Fruit fly (Drosophila melanogaster) whole organism, embryonic: ENCODE measurements around the gene mthl1.
A peak's percentile ranks its signal among the peaks of the same experiment; 100 is the strongest.

Experiments used
- Abd-B ChIP-seq: fragments of 200-800 bp; sonication (Bioruptor generic); optimal IDR thresholded peaks from 2 replicates; lab custom pipeline; 2018; ENCODE audit warnings: missing biosample characterization, mild to moderate bottlenecking, missing genetic modification characterization, moderate library complexity
- Ada2b ChIP-seq: fragments of 200-800 bp; sonication (Bioruptor generic); IDR thresholded peaks from 2 replicates; pipeline ENCODE4 v1.3.6; 2022; ENCODE audit warnings: missing biosample characterization, missing genetic modification characterization
- C15 ChIP-seq: fragments of 200-800 bp; sonication (Bioruptor generic); IDR thresholded peaks from 3 replicates; pipeline ENCODE4 v1.3.6; 2022; ENCODE audit warnings: missing biosample characterization, missing genetic modification characterization
- CG10462 ChIP-seq: fragments of 200-800 bp; sonication (Bioruptor generic); optimal IDR thresholded peaks from 2 replicates; lab custom pipeline; 2016; ENCODE audit warnings: missing biosample characterization, missing genetic modification characterization
- CG10543 ChIP-seq: fragments of 200-800 bp; sonication (Bioruptor generic); optimal IDR thresholded peaks from 3 replicates; lab custom pipeline; 2017; ENCODE audit warnings: missing biosample characterization, mild to moderate bottlenecking, missing genetic modification characterization, moderate library complexity
- CG11695 ChIP-seq: fragments of 200-800 bp; sonication (Bioruptor generic); IDR thresholded peaks from 3 replicates; pipeline ENCODE4 v1.3.6; 2022; ENCODE audit warnings: missing biosample characterization, missing genetic modification characterization
- CG12659 ChIP-seq: fragments of 200-800 bp; sonication (Bioruptor generic); optimal IDR thresholded peaks from 3 replicates; lab custom pipeline; 2017; ENCODE audit warnings: mild to moderate bottlenecking, missing biosample characterization, missing genetic modification reagents, missing genetic modification characterization
- CG12942 ChIP-seq: fragments of 200-800 bp; sonication (Bioruptor generic); optimal IDR thresholded peaks from 3 replicates; lab custom pipeline; 2016; ENCODE audit warnings: missing biosample characterization, missing genetic modification characterization
- CG13123 ChIP-seq: fragments of 200-800 bp; sonication (Bioruptor generic); optimal IDR thresholded peaks from 2 replicates; lab custom pipeline; 2016; ENCODE audit warnings: missing biosample characterization, missing genetic modification characterization
- CG16779 ChIP-seq: fragments of 200-800 bp; sonication (Bioruptor generic); IDR thresholded peaks from 2 replicates; pipeline ENCODE4 v1.3.6; 2022; ENCODE audit warnings: missing biosample characterization, missing genetic modification characterization
- CG17186 ChIP-seq: fragments of 200-800 bp; sonication (Bioruptor generic); optimal IDR thresholded peaks from 3 replicates; lab custom pipeline; 2017; ENCODE audit warnings: missing biosample characterization, missing genetic modification reagents, missing genetic modification characterization
- CG18262 ChIP-seq: fragments of 200-800 bp; optimal IDR thresholded peaks from 3 replicates; lab custom pipeline; 2019; ENCODE audit warnings: missing biosample characterization, mild to moderate bottlenecking, missing genetic modification characterization, moderate library complexity
- CG1832 ChIP-seq: fragments of 200-800 bp; sonication (Bioruptor generic); optimal IDR thresholded peaks from 2 replicates; lab custom pipeline; 2017; ENCODE audit warnings: missing biosample characterization, mild to moderate bottlenecking, missing genetic modification characterization, inconsistent platforms
- CG2199 ChIP-seq: fragments of 200-800 bp; sonication (Bioruptor generic); IDR thresholded peaks from 3 replicates; pipeline ENCODE4 v1.3.6; 2022; ENCODE audit warnings: missing biosample characterization, missing genetic modification characterization
- CG2712 ChIP-seq: fragments of 200-800 bp; optimal IDR thresholded peaks from 3 replicates; lab custom pipeline; 2019; ENCODE audit warnings: missing biosample characterization, mild to moderate bottlenecking, missing genetic modification characterization, moderate library complexity
- CG31388 ChIP-seq: fragments of 200-800 bp; sonication (Bioruptor generic); optimal IDR thresholded peaks from 2 replicates; lab custom pipeline; 2016; ENCODE audit warnings: missing biosample characterization, missing genetic modification characterization
- CG3407 ChIP-seq: fragments of 200-800 bp; sonication (Bioruptor generic); optimal IDR thresholded peaks from 2 replicates; lab custom pipeline; 2018; ENCODE audit warnings: missing biosample characterization, mild to moderate bottlenecking, missing genetic modification characterization
- CG4328 ChIP-seq: fragments of 200-800 bp; sonication (Bioruptor generic); optimal IDR thresholded peaks from 3 replicates; lab custom pipeline; 2017; ENCODE audit warnings: missing biosample characterization, missing genetic modification reagents, missing genetic modification characterization
- CG7271 ChIP-seq: fragments of 200-800 bp; sonication (Bioruptor generic); optimal IDR thresholded peaks from 2 replicates; lab custom pipeline; 2018; ENCODE audit warnings: missing biosample characterization, mild to moderate bottlenecking, missing genetic modification characterization, moderate library complexity
- CG7928 ChIP-seq: fragments of 200-800 bp; sonication (Bioruptor generic); optimal IDR thresholded peaks from 2 replicates; lab custom pipeline; 2017; ENCODE audit warnings: missing biosample characterization, mild to moderate bottlenecking, missing genetic modification characterization
- CG8478 ChIP-seq: fragments of >200 bp; optimal IDR thresholded peaks from 2 replicates; lab custom pipeline; 2018
- CG9609 ChIP-seq: fragments of 200-800 bp; sonication (Bioruptor generic); optimal IDR thresholded peaks from 3 replicates; lab custom pipeline; 2016; ENCODE audit warnings: missing biosample characterization, missing genetic modification characterization
- D19B ChIP-seq: fragments of 200-800 bp; sonication (Bioruptor generic); optimal IDR thresholded peaks from 2 replicates; lab custom pipeline; 2017; ENCODE audit warnings: missing biosample characterization, mild to moderate bottlenecking, missing genetic modification characterization
- Ets97D ChIP-seq: fragments of 200-800 bp; sonication (Bioruptor generic); optimal IDR thresholded peaks from 3 replicates; lab custom pipeline; 2016; ENCODE audit warnings: missing biosample characterization, missing genetic modification characterization
- Gug ChIP-seq: fragments of 200-800 bp; sonication (Bioruptor generic); IDR thresholded peaks from 4 replicates; pipeline ENCODE4 v1.3.6; 2022; ENCODE audit warnings: missing biosample characterization, missing genetic modification characterization
- HmgZ ChIP-seq: fragments of 200-800 bp; sonication (Bioruptor generic); optimal IDR thresholded peaks from 2 replicates; lab custom pipeline; 2018; ENCODE audit warnings: missing biosample characterization, mild to moderate bottlenecking, missing genetic modification characterization
- Hsf ChIP-seq: fragments of 200-800 bp; sonication (Bioruptor generic); optimal IDR thresholded peaks from 3 replicates; lab custom pipeline; 2016; ENCODE audit warnings: missing biosample characterization, missing genetic modification characterization
- Lpt ChIP-seq: fragments of >200 bp; optimal IDR thresholded peaks from 2 replicates; lab custom pipeline; 2018; ENCODE audit warnings: missing biosample characterization, missing genetic modification characterization
- Myb ChIP-seq: fragments of 200-800 bp; sonication (Bioruptor generic); optimal IDR thresholded peaks from 2 replicates; lab custom pipeline; 2016; ENCODE audit warnings: missing biosample characterization, missing genetic modification characterization
- Neu2 ChIP-seq: fragments of 200-800 bp; sonication (Bioruptor generic); optimal IDR thresholded peaks from 3 replicates; lab custom pipeline; 2016; ENCODE audit warnings: missing biosample characterization, missing genetic modification characterization, borderline replicate concordance
- Nf-YB ChIP-seq: fragments of 200-800 bp; sonication (Bioruptor generic); optimal IDR thresholded peaks from 3 replicates; lab custom pipeline; 2019; ENCODE audit warnings: missing biosample characterization, mild to moderate bottlenecking, missing genetic modification characterization, moderate library complexity
- PHDP ChIP-seq: fragments of 200-800 bp; sonication (Bioruptor generic); optimal IDR thresholded peaks from 3 replicates; lab custom pipeline; 2018; ENCODE audit warnings: missing biosample characterization, mild to moderate bottlenecking, missing genetic modification characterization, moderate library complexity
- TFAM ChIP-seq: fragments of 200-800 bp; sonication (Bioruptor generic); optimal IDR thresholded peaks from 2 replicates; lab custom pipeline; 2017; ENCODE audit warnings: missing biosample characterization, missing genetic modification characterization, inconsistent platforms
- Vsx1 ChIP-seq: fragments of 200-800 bp; sonication (Bioruptor generic); optimal IDR thresholded peaks from 2 replicates; lab custom pipeline; 2017; ENCODE audit warnings: missing biosample characterization, mild to moderate bottlenecking, missing genetic modification characterization, missing genetic modification reagents
- ab ChIP-seq: fragments of 200-800 bp; sonication (Bioruptor generic); optimal IDR thresholded peaks from 2 replicates; lab custom pipeline; 2016; ENCODE audit warnings: missing biosample characterization, missing genetic modification characterization
- aop ChIP-seq: fragments of 200-800 bp; sonication (Bioruptor generic); IDR thresholded peaks from 2 replicates; pipeline ENCODE4 v1.3.6; 2022; ENCODE audit warnings: missing biosample characterization, missing genetic modification characterization
- ase ChIP-seq: fragments of 200-800 bp; sonication (Bioruptor generic); IDR thresholded peaks from 3 replicates; pipeline ENCODE4 v1.3.6; 2022; ENCODE audit warnings: missing biosample characterization, missing genetic modification characterization
- ash1 ChIP-seq: fragments of 200-800 bp; sonication (Bioruptor generic); optimal IDR thresholded peaks from 2 replicates; lab custom pipeline; 2018; ENCODE audit warnings: missing biosample characterization, mild to moderate bottlenecking, missing genetic modification characterization
- chm ChIP-seq: fragments of 200-800 bp; sonication (Bioruptor generic); IDR thresholded peaks from 2 replicates; pipeline ENCODE4 v1.3.6; 2022; ENCODE audit warnings: missing biosample characterization, missing genetic modification characterization
- en ChIP-seq: fragments of 200-800 bp; sonication (Bioruptor generic); optimal IDR thresholded peaks from 2 replicates; lab custom pipeline; 2016; ENCODE audit warnings: missing biosample characterization, missing genetic modification characterization
- kah ChIP-seq: fragments of 200-800 bp; sonication (Bioruptor generic); optimal IDR thresholded peaks from 2 replicates; lab custom pipeline; 2018; ENCODE audit warnings: missing biosample characterization, mild to moderate bottlenecking, missing genetic modification characterization
- klu ChIP-seq: fragments of 200-800 bp; sonication (Bioruptor generic); IDR thresholded peaks from 2 replicates; pipeline ENCODE4 v1.3.6; 2022; ENCODE audit warnings: missing biosample characterization, missing genetic modification characterization
- kni ChIP-seq: fragments of 200-800 bp; sonication (Bioruptor generic); optimal IDR thresholded peaks from 3 replicates; lab custom pipeline; 2017; ENCODE audit warnings: mild to moderate bottlenecking, missing biosample characterization, missing genetic modification reagents, missing genetic modification characterization
- pb ChIP-seq: fragments of 200-800 bp; sonication (Bioruptor generic); optimal IDR thresholded peaks from 3 replicates; lab custom pipeline; 2016; ENCODE audit warnings: missing biosample characterization, missing genetic modification characterization
- sisA ChIP-seq: fragments of 200-800 bp; sonication (Bioruptor generic); IDR thresholded peaks from 2 replicates; pipeline ENCODE4 v1.3.6; 2022; ENCODE audit warnings: missing biosample characterization, missing genetic modification characterization
- so ChIP-seq: fragments of 200-800 bp; sonication (Bioruptor generic); IDR thresholded peaks from 3 replicates; pipeline ENCODE4 v1.3.6; 2022; ENCODE audit warnings: missing biosample characterization, missing genetic modification characterization
- toy ChIP-seq: fragments of 200-800 bp; sonication (Bioruptor generic); IDR thresholded peaks from 2 replicates; pipeline ENCODE4 v1.3.6; 2022; ENCODE audit warnings: missing biosample characterization, missing genetic modification characterization
- trh ChIP-seq: fragments of 200-800 bp; sonication (Bioruptor generic); optimal IDR thresholded peaks from 2 replicates; lab custom pipeline; 2016; ENCODE audit warnings: missing biosample characterization, missing genetic modification characterization
- vfl ChIP-seq: fragments of 200-800 bp; sonication (Bioruptor generic); optimal IDR thresholded peaks from 2 replicates; lab custom pipeline; 2016; ENCODE audit warnings: missing biosample characterization, missing genetic modification characterization
- yki ChIP-seq: fragments of >200 bp; optimal IDR thresholded peaks from 3 replicates; lab custom pipeline; 2018

mthl1 gene

dm6 chrX:16637594-16638485, 2.9 kb upstream of the mthl1 start, which contains the start of gene RpS19a (continued):
- TF ChIP-seq sisA, result no peak
- peak; percentile 21 for TF ChIP-seq Neu2 (GFP tag; lab: Kevin White, UChicago)
- peak; percentile 24 for TF ChIP-seq en (GFP tag; lab: Kevin White, UChicago)
- peak; percentile 5 for TF ChIP-seq Myb (GFP tag; lab: Kevin White, UChicago)
- TF ChIP-seq Gug (GFP tag; lab: Robert Waterston, UW), result peak; percentile 38; the same call in 2 of the 4 replicates
- TF ChIP-seq Ets97D (GFP tag; lab: Kevin White, UChicago), result peak; percentile 99
- TF ChIP-seq CG16779, result 0 out of 2 replicates have a peak, but pooled peaks have one; percentile 66
- no peak for TF ChIP-seq CG31388 (GFP tag; lab: Kevin White, UChicago)
- peak; percentile 91 for TF ChIP-seq CG10543 (GFP tag; lab: Kevin White, UChicago)
- TF ChIP-seq Lpt (GFP tag; lab: Kevin White, UChicago), result no peak
- peak; percentile 74; the same call in 1 of the 3 replicates for TF ChIP-seq CG2199 (GFP tag; lab: Robert Waterston, UW)
- TF ChIP-seq D19B, result peak; percentile 58
- TF ChIP-seq ab, result no peak
- TF ChIP-seq C15 (GFP tag; lab: Robert Waterston, UW), result peak; percentile 68; the same call in 1 of the 3 replicates
- TF ChIP-seq CG2712 (tag; lab: Kevin White, UChicago), result peak; percentile 39
- no peak for TF ChIP-seq aop
- TF ChIP-seq CG3407 (GFP tag; lab: Kevin White, UChicago), result peak; percentile 67
- TF ChIP-seq toy (GFP tag; lab: Robert Waterston, UW), result peak; percentile 26; the same call in 1 of the 2 replicates
- peak; percentile 34; the same call in 1 of the 2 replicates for TF ChIP-seq Ada2b (GFP tag; lab: Robert Waterston, UW)
- TF ChIP-seq kah (GFP tag; lab: Kevin White, UChicago), result peak; percentile 60
- peak; percentile 53 for TF ChIP-seq CG1832 (GFP tag; lab: Kevin White, UChicago)
- peak; percentile 85 for TF ChIP-seq kni (GFP tag; lab: Kevin White, UChicago)
- TF ChIP-seq CG11695 (GFP tag; lab: Robert Waterston, UW), result peak; percentile 31; the same call in 1 of the 3 replicates
- peak; percentile 72 for TF ChIP-seq CG17186 (GFP tag; lab: Kevin White, UChicago)
- TF ChIP-seq TFAM (GFP tag; lab: Kevin White, UChicago), result no peak
- peak; percentile 21 for TF ChIP-seq CG12942 (GFP tag; lab: Kevin White, UChicago)
- peak; percentile 16 for TF ChIP-seq Abd-B (GFP tag; lab: Kevin White, UChicago)
- TF ChIP-seq Vsx1 (GFP tag; lab: Kevin White, UChicago), result peak; percentile 83
- peak; percentile 86 for TF ChIP-seq ash1 (GFP tag; lab: Kevin White, UChicago)
- peak; percentile 28 for TF ChIP-seq HmgZ (tag; lab: Kevin White, UChicago)
- TF ChIP-seq klu, result 0 out of 2 replicates have a peak, but pooled peaks have one; percentile 33
- peak; percentile 75 for TF ChIP-seq so (GFP tag; lab: Robert Waterston, UW)
- peak; percentile 88 for TF ChIP-seq chm
- TF ChIP-seq CG9609 (GFP tag; lab: Kevin White, UChicago), result peak; percentile 19
- peak; percentile 26 for TF ChIP-seq CG7928 (GFP tag; lab: Kevin White, UChicago)
- TF ChIP-seq Hsf, result peak; percentile 30
- TF ChIP-seq CG12659 (GFP tag; lab: Kevin White, UChicago), result peak; percentile 84
- TF ChIP-seq ase (GFP tag; lab: Robert Waterston, UW), result peak; percentile 73; the same call in 2 of the 3 replicates
- TF ChIP-seq CG13123, result peak; percentile 91
- TF ChIP-seq CG4328 (GFP tag; lab: Kevin White, UChicago), result peak; percentile 85
- peak; percentile 80 for TF ChIP-seq pb (GFP tag; lab: Kevin White, UChicago)
- no peak for TF ChIP-seq yki
- no peak for TF ChIP-seq trh (GFP tag; lab: Kevin White, UChicago)
- TF ChIP-seq CG8478 (lab: Kevin White, UChicago), result no peak
- peak; percentile 77 for TF ChIP-seq CG7271
- no peak for TF ChIP-seq CG10462 (GFP tag; lab: Kevin White, UChicago)
- peak; percentile 55 for TF ChIP-seq Nf-YB (GFP tag; lab: Kevin White, UChicago)
- TF ChIP-seq vfl (GFP tag; lab: Kevin White, UChicago), result peak; percentile 32
- peak; percentile 60 for TF ChIP-seq CG18262 (tag; lab: Kevin White, UChicago)
- TF ChIP-seq PHDP, result peak; percentile 77
